Fruit fly (Drosophila melanogaster): ENCODE data around the gene CG6793.

Gene CG6793

DNA sequence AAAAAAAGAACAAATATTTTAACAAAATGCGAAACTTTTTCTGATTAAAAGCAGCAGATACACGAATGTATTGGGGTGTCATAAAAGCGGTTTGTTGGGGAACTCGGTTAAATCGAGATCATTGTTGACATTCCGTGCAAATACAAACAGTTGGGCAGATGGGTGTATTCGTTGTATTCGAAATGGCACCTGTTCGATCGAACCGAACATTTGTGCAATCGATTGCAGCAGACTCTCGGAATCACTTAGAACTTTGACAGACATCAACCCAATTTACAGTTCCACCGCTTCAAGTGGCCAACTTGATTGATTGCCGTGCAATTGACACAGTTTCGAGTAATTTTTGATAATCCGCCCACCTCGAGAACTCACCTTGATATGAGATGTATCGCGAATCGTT is 38.2 kb downstream of the CG6793 start:
- TF ChIP-seq CG3919 (GFP tag; optimal IDR thresholded peaks at IDR 0.05) = no peak
- TF ChIP-seq Lpt (GFP tag; optimal IDR thresholded peaks at IDR 0.05) = no peak
- TF ChIP-seq achi (GFP tag; optimal IDR thresholded peaks at IDR 0.05) = no peak
- TF ChIP-seq CG11902 (GFP tag; optimal IDR thresholded peaks at IDR 0.05) = no peak
- peak; percentile 31 for TF ChIP-seq Eip78C (GFP tag)
- no peak for TF ChIP-seq CG1621 (tag; optimal IDR thresholded peaks at IDR 0.05)
- no peak for TF ChIP-seq CG34406 (GFP tag; optimal IDR thresholded peaks at IDR 0.05)
- no peak for TF ChIP-seq CG9139 (GFP tag; optimal IDR thresholded peaks at IDR 0.05)
- TF ChIP-seq Smox (GFP tag; optimal IDR thresholded peaks at IDR 0.05) = no peak
- no peak for TF ChIP-seq lz (GFP tag; optimal IDR thresholded peaks at IDR 0.05)
- no peak for TF ChIP-seq acj6 (GFP tag; optimal IDR thresholded peaks at IDR 0.05)
- no peak for TF ChIP-seq CG16779 (tag; optimal IDR thresholded peaks at IDR 0.05)
- peak; percentile 13 for TF ChIP-seq esn (GFP tag; optimal IDR thresholded peaks at IDR 0.05)
- TF ChIP-seq Hr39 (GFP tag; optimal IDR thresholded peaks at IDR 0.05) = no peak
- no peak for TF ChIP-seq fkh (GFP tag; optimal IDR thresholded peaks at IDR 0.05)
- TF ChIP-seq CG6163 (GFP tag; IDR thresholded peaks at IDR 0.05) = no peak
- TF ChIP-seq Sox102F (GFP tag; optimal IDR thresholded peaks at IDR 0.05) = no peak
- peak; percentile 41 for TF ChIP-seq svp (GFP tag)
- no peak for TF ChIP-seq topi (GFP tag; optimal IDR thresholded peaks at IDR 0.05)

DNA sequence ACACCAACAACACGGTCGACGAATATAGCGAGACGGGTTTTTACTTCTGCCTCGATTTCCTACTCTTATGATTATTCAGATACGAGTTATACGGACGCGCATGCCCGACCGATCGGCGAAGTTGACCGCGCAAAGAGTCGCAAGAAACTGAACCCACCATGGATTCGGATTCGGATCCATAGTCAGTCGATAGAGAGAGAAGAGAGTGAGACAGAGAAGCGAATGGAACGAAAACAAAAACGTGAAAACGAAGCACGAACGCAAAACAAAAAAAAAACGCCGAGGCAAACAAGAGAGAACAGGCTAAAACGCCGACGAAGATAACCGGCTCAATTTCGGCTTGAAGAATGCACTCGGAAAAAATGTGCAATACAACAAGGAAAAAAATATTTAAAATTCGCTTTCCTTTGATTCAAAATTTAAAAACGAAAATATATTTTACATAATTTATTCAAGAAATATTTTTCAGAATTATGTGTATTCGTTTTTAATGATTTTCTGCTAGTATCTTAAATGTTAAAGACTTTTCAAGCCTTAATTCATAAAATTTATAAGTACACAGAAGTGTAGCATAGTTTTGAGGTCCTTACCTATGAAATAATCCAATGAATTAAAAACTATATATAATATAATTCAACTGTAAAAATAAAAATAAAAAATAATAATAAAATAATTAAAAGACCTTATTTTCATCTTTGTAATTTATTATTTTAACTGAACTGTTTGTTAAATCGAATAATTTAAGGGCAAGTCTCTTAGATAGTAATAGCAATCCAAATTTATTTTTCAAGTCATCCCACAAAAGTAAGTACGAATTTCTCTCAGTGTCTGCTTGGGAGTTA is 39.7 kb downstream of the CG6793 start, which contains the start of gene Sema5c:
Sema5c (minus strand) TSS at position 152 of the 842 bp plus-strand sequence.
- peak; percentile 53 for TF ChIP-seq fkh (GFP tag; optimal IDR thresholded peaks at IDR 0.05)
- peak; percentile 68 for TF ChIP-seq CG16779 (tag; optimal IDR thresholded peaks at IDR 0.05)
- peak; percentile 74 for TF ChIP-seq vri (GFP tag; optimal IDR thresholded peaks at IDR 0.05)
- peak; percentile 53 for TF ChIP-seq CG6854 (GFP tag; optimal IDR thresholded peaks at IDR 0.05)
- TF ChIP-seq eg (GFP tag; IDR thresholded peaks at IDR 0.05) = peak; percentile 72
- peak; percentile 45 for TF ChIP-seq Sox102F (GFP tag; optimal IDR thresholded peaks at IDR 0.05)
- TF ChIP-seq CG8319 (GFP tag; optimal IDR thresholded peaks at IDR 0.05) = peak; percentile 13
- no peak for TF ChIP-seq fd85E (GFP tag; optimal IDR thresholded peaks at IDR 0.05)
- TF ChIP-seq Sox15 (GFP tag; optimal IDR thresholded peaks at IDR 0.05) = peak; percentile 31
- TF ChIP-seq fd59A (GFP tag; optimal IDR thresholded peaks at IDR 0.05) = peak; percentile 28
- TF ChIP-seq lz (GFP tag; optimal IDR thresholded peaks at IDR 0.05) = peak; percentile 44
- peak; percentile 46 for TF ChIP-seq CG11902 (GFP tag; optimal IDR thresholded peaks at IDR 0.05)
- no peak for TF ChIP-seq Hr38 (GFP tag; optimal IDR thresholded peaks at IDR 0.05)
- peak; percentile 64 for TF ChIP-seq CG3919 (GFP tag; optimal IDR thresholded peaks at IDR 0.05)
- peak; percentile 56 for TF ChIP-seq spab (GFP tag; optimal IDR thresholded peaks at IDR 0.05)
- TF ChIP-seq Blimp-1 (GFP tag; optimal IDR thresholded peaks at IDR 0.05) = peak; percentile 56
- no peak for TF ChIP-seq CG11762 (GFP tag; optimal IDR thresholded peaks at IDR 0.05; ENCODE audit: insufficient read depth)
- TF ChIP-seq esn (GFP tag; optimal IDR thresholded peaks at IDR 0.05) = peak; percentile 78
- peak; percentile 42 for TF ChIP-seq pdm3 (GFP tag; optimal IDR thresholded peaks at IDR 0.05)
- peak; percentile 53 for TF ChIP-seq CG1621 (tag; optimal IDR thresholded peaks at IDR 0.05)
- peak; percentile 45 for TF ChIP-seq CG10669 (GFP tag; optimal IDR thresholded peaks at IDR 0.05)
- peak; percentile 67 for TF ChIP-seq Lpt (GFP tag; optimal IDR thresholded peaks at IDR 0.05)
- peak; percentile 25 for TF ChIP-seq Eip75B (GFP tag; optimal IDR thresholded peaks at IDR 0.05)
- TF ChIP-seq CG31627 (GFP tag; optimal IDR thresholded peaks at IDR 0.05) = peak; percentile 41
- peak; percentile 52; the same call in 1 of the 2 replicates for TF ChIP-seq CG15336 (GFP tag; IDR thresholded peaks at IDR 0.05)
- no peak for TF ChIP-seq CG7368 (GFP tag; optimal IDR thresholded peaks at IDR 0.05)
- TF ChIP-seq CG8632 (GFP tag; optimal IDR thresholded peaks at IDR 0.05) = peak; percentile 80
- peak; percentile 81 for TF ChIP-seq CG10631 (GFP tag; optimal IDR thresholded peaks at IDR 0.05)
- peak; percentile 42 for TF ChIP-seq topi (GFP tag; optimal IDR thresholded peaks at IDR 0.05)
- TF ChIP-seq CG6276 (GFP tag; optimal IDR thresholded peaks at IDR 0.05) = peak; percentile 77
- TF ChIP-seq Met (GFP tag; optimal IDR thresholded peaks at IDR 0.05) = peak; percentile 54
- TF ChIP-seq svp (GFP tag) = peak; percentile 89
- peak; percentile 84 for TF ChIP-seq CG6163 (GFP tag; IDR thresholded peaks at IDR 0.05)
- peak; percentile 80 for TF ChIP-seq Eip78C (GFP tag)
- TF ChIP-seq CG6808 (GFP tag; optimal IDR thresholded peaks at IDR 0.05) = peak; percentile 37
- peak; percentile 53 for TF ChIP-seq OdsH (GFP tag; optimal IDR thresholded peaks at IDR 0.05)
- peak; percentile 67 for TF ChIP-seq net (GFP tag; optimal IDR thresholded peaks at IDR 0.05)
- TF ChIP-seq CG11294 (GFP tag; IDR thresholded peaks at IDR 0.05) = no peak; the same call in 1 of the 2 replicates
- TF ChIP-seq Smox (GFP tag; optimal IDR thresholded peaks at IDR 0.05) = peak; percentile 24
- peak; percentile 48 to 91 for TF ChIP-seq salr (GFP tag; optimal IDR thresholded peaks at IDR 0.05)
- peak; percentile 56 for TF ChIP-seq CG6792 (GFP tag; optimal IDR thresholded peaks at IDR 0.05)
- peak; percentile 77 for TF ChIP-seq CG4318 (GFP tag; optimal IDR thresholded peaks at IDR 0.05)
